Worm (Caenorhabditis elegans): ENCODE measurements around the gene nhr-150.

The nhr-150 gene

DNA sequence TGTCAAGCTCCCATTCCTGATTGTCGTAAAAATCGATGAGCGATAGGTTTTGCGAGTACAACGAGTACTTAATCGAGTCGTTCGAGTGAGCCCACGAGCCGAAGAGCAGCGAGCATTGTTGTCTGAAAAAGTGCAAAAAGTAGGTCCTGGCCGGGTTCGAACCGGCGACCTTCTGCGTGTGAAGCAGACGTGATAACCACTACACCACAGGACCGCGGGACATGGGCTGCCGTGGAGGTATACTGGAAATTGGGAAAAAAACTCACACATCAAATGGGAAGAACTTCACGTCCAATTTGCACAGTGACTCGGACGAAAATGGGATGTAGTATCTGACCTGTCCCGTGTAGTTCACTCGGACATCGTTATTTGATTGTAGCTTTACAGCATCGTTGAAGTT lies 34.1 kb upstream of the nhr-150 start (continued):
- TF ChIP-seq hmg-1.1 (GFP tag; IDR thresholded peaks at IDR 0.05) (peak; percentile 57; the same call in 1 of the 2 replicates), egl-43 (GFP tag; IDR thresholded peaks at IDR 0.05) (peak; percentile 77), gei-8 (GFP tag; optimal IDR thresholded peaks at IDR 0.05) (no peak), nhr-6 (tag; optimal IDR thresholded peaks at IDR 0.05) (no peak), saeg-2 (GFP tag; IDR thresholded peaks at IDR 0.05) (no peak), vab-7 (GFP tag; IDR thresholded peaks at IDR 0.05) (peak; percentile 59), F37D6.2 (tag; optimal IDR thresholded peaks at IDR 0.05) (no peak), zip-11 (GFP tag; IDR thresholded peaks at IDR 0.05) (no peak), lsy-2 (tag; optimal IDR thresholded peaks at IDR 0.05) (no peak), unc-39 (tag; optimal IDR thresholded peaks at IDR 0.05) (no peak), unc-130 (GFP tag; optimal IDR thresholded peaks at IDR 0.05) (no peak), fos-1 (tag; optimal IDR thresholded peaks at IDR 0.05) (no peak), nhr-111 (GFP tag; optimal IDR thresholded peaks at IDR 0.05) (no peak), pha-4 (GFP tag; IDR thresholded peaks at IDR 0.05) (no peak), pha-4 (tag; optimal IDR thresholded peaks at IDR 0.05) (no peak), tra-1 (GFP tag; IDR thresholded peaks at IDR 0.05) (no peak), hif-1 (tag; optimal IDR thresholded peaks at IDR 0.05) (no peak), unc-62 (GFP tag; optimal IDR thresholded peaks at IDR 0.05 in 1 of 2) (peak in 1 of 2 experiments; percentile 31), unc-62 (tag; optimal IDR thresholded peaks at IDR 0.05) (no peak), duxl-1 (tag; optimal IDR thresholded peaks at IDR 0.05; ENCODE audit: poor library complexity) (no peak), nhr-10 (tag; optimal IDR thresholded peaks at IDR 0.05) (no peak), Y5F2A.4 (GFP tag; optimal IDR thresholded peaks at IDR 0.05) (no peak), aha-1 (tag) (no peak)

DNA sequence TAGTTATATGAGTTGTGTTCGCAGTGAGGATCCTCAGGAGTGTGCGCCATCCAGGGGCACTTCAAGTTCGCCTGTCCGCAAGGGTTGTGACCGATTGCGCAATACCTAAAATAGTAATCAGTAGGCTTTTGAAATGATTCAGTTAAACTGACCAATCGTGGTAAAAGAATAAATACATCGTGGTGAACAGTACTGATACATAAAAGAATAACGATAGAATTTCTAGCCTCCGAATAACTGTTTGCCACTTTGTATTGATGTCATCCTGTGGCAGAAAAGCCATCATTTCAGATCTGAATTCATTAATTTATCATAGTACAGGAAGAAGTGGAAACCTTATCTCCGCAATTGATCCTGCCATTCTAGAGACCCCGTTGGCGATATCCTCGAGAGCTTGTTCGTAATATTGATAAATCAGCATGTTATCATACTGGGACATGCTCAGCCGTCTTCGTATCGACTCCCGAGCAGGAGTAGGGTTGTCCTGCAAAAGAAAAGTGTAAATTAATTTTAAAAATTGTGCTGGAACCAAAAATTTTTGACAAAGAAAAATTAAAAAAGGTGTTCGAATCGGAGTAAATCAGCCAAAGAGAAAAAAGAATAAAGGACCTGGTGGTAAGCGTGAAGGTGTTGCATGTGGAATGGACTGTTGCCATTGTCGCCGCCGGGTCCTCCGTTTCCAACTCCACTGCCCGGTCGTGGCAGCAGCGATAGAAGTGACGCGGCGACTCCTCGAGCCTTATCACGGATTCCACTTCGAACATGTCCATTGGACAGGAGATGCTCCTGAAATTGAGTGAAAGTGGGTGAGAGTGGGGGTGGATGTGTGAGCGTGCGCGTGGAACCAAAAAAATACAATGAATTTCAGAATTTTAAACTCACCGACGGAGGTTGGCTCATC lies 31.8 kb upstream of the nhr-150 start:
- TF ChIP-seq T26A8.4 (GFP tag; IDR thresholded peaks at IDR 0.05) (no peak), nhr-28 (tag; optimal IDR thresholded peaks at IDR 0.05) (no peak), dmd-8 (GFP tag; IDR thresholded peaks at IDR 0.05) (no peak), duxl-1 (tag; optimal IDR thresholded peaks at IDR 0.05; ENCODE audit: poor library complexity) (no peak), dve-1 (tag; optimal IDR thresholded peaks at IDR 0.05; ENCODE audit: insufficient read depth) (no peak), tag-97 (GFP tag; IDR thresholded peaks at IDR 0.05) (no peak), mxl-3 (GFP tag; optimal IDR thresholded peaks at IDR 0.05) (no peak), madf-9 (GFP tag; conservative IDR thresholded peaks at IDR 0.05) (no peak), nhr-11 (tag; optimal IDR thresholded peaks at IDR 0.05) (no peak), zfp-2 (tag; optimal IDR thresholded peaks at IDR 0.05) (no peak), skn-1 (tag; optimal IDR thresholded peaks at IDR 0.05) (no peak), cey-2 (tag; optimal IDR thresholded peaks at IDR 0.05; ENCODE audit: borderline replicate concordance, insufficient read depth) (no peak), nhr-25 (tag; optimal IDR thresholded peaks at IDR 0.05; ENCODE audit: borderline replicate concordance, insufficient read depth) (no peak), mdt-29 (GFP tag; IDR thresholded peaks at IDR 0.05) (no peak), jun-1 (tag; optimal IDR thresholded peaks at IDR 0.05) (no peak), aha-1 (tag) (peak; percentile 46), ceh-32 (tag; optimal IDR thresholded peaks at IDR 0.05; ENCODE audit: poor library complexity) (no peak), dmd-9 (GFP tag; IDR thresholded peaks at IDR 0.05) (no peak), egl-43 (GFP tag; IDR thresholded peaks at IDR 0.05) (no peak), ctbp-1 (GFP tag; IDR thresholded peaks at IDR 0.05) (no peak), F10B5.3 (tag; optimal IDR thresholded peaks at IDR 0.05) (peak; percentile 17), zag-1 (tag; optimal IDR thresholded peaks at IDR 0.05) (no peak), T20F7.1 (GFP tag; optimal IDR thresholded peaks at IDR 0.05) (no peak), ZK337.2 (GFP tag; IDR thresholded peaks at IDR 0.05) (no peak), aly-2 (tag; optimal IDR thresholded peaks at IDR 0.05) (no peak), php-3 (GFP tag; IDR thresholded peaks at IDR 0.05) (no peak), nhr-111 (GFP tag; optimal IDR thresholded peaks at IDR 0.05) (no peak), nhr-237 (tag; optimal IDR thresholded peaks at IDR 0.05) (no peak), rbr-2 (tag; optimal IDR thresholded peaks at IDR 0.05) (no peak), Y5F2A.4 (GFP tag; optimal IDR thresholded peaks at IDR 0.05) (peak; percentile 23), dpl-1 (GFP tag; optimal IDR thresholded peaks at IDR 0.05) (no peak), unc-39 (tag; optimal IDR thresholded peaks at IDR 0.05) (no peak)

Data from whole organism, L4 larva.